Worm (Caenorhabditis elegans) whole organism, L4 larva: Measurements from ENCODE around the gene F47B8.8.

Experiments used
- F37D6.2 ChIP-seq: sonication (generic microtip); optimal IDR thresholded peaks from 2 replicates; lab custom pipeline; 2016; ENCODE audit warnings: mild to moderate bottlenecking, missing genetic modification characterization, missing compliant biosample characterization
- Y105C5A.15 ChIP-seq: fragments of 200-800 bp; sonication (Bioruptor generic); IDR thresholded peaks from 2 replicates; pipeline ENCODE4 v1.3.6; 2022; ENCODE audit warnings: missing genetic modification characterization, missing compliant biosample characterization
- daf-16 ChIP-seq, 3 experiments: sonication (generic microtip); optimal IDR thresholded peaks; 2 replicates each; lab custom pipeline; 2016 to 2017; ENCODE audit warnings: missing genetic modification characterization in 3 of 3, missing genetic modification reagents in 3 of 3, mild to moderate bottlenecking in 2 of 3, missing compliant biosample characterization in 2 of 3, missing biosample characterization in 1 of 3, moderate library complexity in 1 of 3
- daf-19 ChIP-seq: fragments of 200-800 bp; sonication (Bioruptor generic); conservative IDR thresholded peaks from 2 replicates; pipeline ENCODE4 v1.3.6; 2022; ENCODE audit warnings: missing genetic modification characterization, missing compliant biosample characterization
- dmd-8 ChIP-seq: fragments of 200-800 bp; sonication (Bioruptor generic); IDR thresholded peaks from 2 replicates; pipeline ENCODE4 v1.3.6; 2022; ENCODE audit warnings: missing genetic modification characterization, missing compliant biosample characterization
- dmd-9 ChIP-seq: fragments of 200-800 bp; sonication (Bioruptor generic); IDR thresholded peaks from 2 replicates; pipeline ENCODE4 v1.3.6; 2022; ENCODE audit warnings: missing genetic modification reagents, missing genetic modification characterization, missing compliant biosample characterization
- dve-1 ChIP-seq: sonication (generic microtip); optimal IDR thresholded peaks from 2 replicates; lab custom pipeline; 2017; ENCODE audit warnings: antibody characterized with exemption, mild to moderate bottlenecking, missing genetic modification characterization, missing compliant biosample characterization; ENCODE audit not compliant: insufficient read depth
- egl-27 ChIP-seq: sonication (generic microtip); optimal IDR thresholded peaks from 3 replicates; lab custom pipeline; 2017; ENCODE audit warnings: missing biosample characterization, missing genetic modification reagents, missing genetic modification characterization
- hlh-11 ChIP-seq: fragments of 200-800 bp; sonication (Bioruptor generic); optimal IDR thresholded peaks from 2 replicates; lab custom pipeline; 2018; ENCODE audit warnings: mild to moderate bottlenecking, missing genetic modification characterization, missing compliant biosample characterization
- hlh-30 ChIP-seq: sonication (generic microtip); optimal IDR thresholded peaks from 2 replicates; lab custom pipeline; 2017; ENCODE audit warnings: antibody characterized with exemption, mild to moderate bottlenecking, missing genetic modification characterization, missing compliant biosample characterization; ENCODE audit not compliant: insufficient read depth
- hmg-1.1 ChIP-seq: fragments of 200-800 bp; sonication (Bioruptor generic); IDR thresholded peaks from 2 replicates; pipeline ENCODE4 v1.3.6; 2022; ENCODE audit warnings: missing genetic modification reagents, missing genetic modification characterization, missing compliant biosample characterization
- lim-7 ChIP-seq: fragments of 200-800 bp; sonication (Bioruptor generic); IDR thresholded peaks from 2 replicates; pipeline ENCODE4 v1.3.6; 2022; ENCODE audit warnings: missing genetic modification characterization, missing compliant biosample characterization
- lin-13 ChIP-seq: fragments of 150-350 bp; optimal IDR thresholded peaks from 2 replicates; lab custom pipeline; 2014; ENCODE audit warnings: missing biosample characterization, missing genetic modification reagents, missing genetic modification characterization
- lin-15B ChIP-seq: fragments of 150-350 bp; sonication (generic microtip); optimal IDR thresholded peaks from 3 replicates; lab custom pipeline; 2014; ENCODE audit warnings: missing biosample characterization, missing genetic modification characterization
- lin-39 ChIP-seq: fragments of 150-350 bp; optimal IDR thresholded peaks from 2 replicates; lab custom pipeline; 2014; ENCODE audit warnings: missing biosample characterization, missing genetic modification reagents, missing genetic modification characterization
- lsy-2 ChIP-seq, 2 experiments: fragments of 150-350 bp in 1 of 2; sonication (generic microtip) in 1 of 2; optimal IDR thresholded peaks; 2 replicates each; lab custom pipeline; 2014 to 2017; ENCODE audit warnings: missing biosample characterization in 2 of 2, missing genetic modification characterization in 2 of 2
- madf-9 ChIP-seq: fragments of 200-800 bp; sonication (Bioruptor generic); conservative IDR thresholded peaks from 2 replicates; pipeline ENCODE4 v1.3.6; 2022; ENCODE audit warnings: missing genetic modification reagents, missing genetic modification characterization, missing compliant biosample characterization
- mdl-1 ChIP-seq, 2 experiments: fragments of 150-350 bp in 1 of 2; sonication (generic microtip) in 1 of 2; optimal IDR thresholded peaks; 2 replicates each; lab custom pipeline; 2014 to 2017; ENCODE audit warnings: missing biosample characterization in 2 of 2, missing genetic modification characterization in 2 of 2
- mep-1 ChIP-seq: fragments of 150-350 bp; sonication (generic microtip); optimal IDR thresholded peaks from 3 replicates; lab custom pipeline; 2014; ENCODE audit warnings: missing biosample characterization, missing genetic modification characterization
- mxl-3 ChIP-seq: fragments of 200-800 bp; sonication (Bioruptor generic); optimal IDR thresholded peaks from 2 replicates; lab custom pipeline; 2018; ENCODE audit warnings: mild to moderate bottlenecking, missing genetic modification characterization, missing compliant biosample characterization
- nhr-10 ChIP-seq: fragments of 150-350 bp; optimal IDR thresholded peaks from 2 replicates; lab custom pipeline; 2014; ENCODE audit warnings: missing biosample characterization, missing genetic modification characterization
- nhr-28 ChIP-seq: fragments of 150-350 bp; optimal IDR thresholded peaks from 2 replicates; lab custom pipeline; 2014; ENCODE audit warnings: missing biosample characterization, missing genetic modification characterization
- nhr-6 ChIP-seq: fragments of 150-350 bp; optimal IDR thresholded peaks from 2 replicates; lab custom pipeline; 2014; ENCODE audit warnings: missing biosample characterization, missing genetic modification characterization
- pha-4 ChIP-seq, 2 experiments: fragments of 150-350 bp in 1 of 2; fragments of 200-800 bp in 1 of 2; sonication (Bioruptor generic) in 1 of 2; IDR thresholded peaks in 1 of 2; optimal IDR thresholded peaks in 1 of 2; 2 replicates each; pipeline versions ENCODE4 v1.3.6 to Lab custom; 2014 to 2022; ENCODE audit warnings: missing genetic modification characterization in 2 of 2, missing genetic modification reagents in 2 of 2, missing biosample characterization in 1 of 2, missing compliant biosample characterization in 1 of 2
- rbr-2 ChIP-seq: sonication (generic microtip); optimal IDR thresholded peaks from 2 replicates; lab custom pipeline; 2016; ENCODE audit warnings: missing genotype, missing genetic modification characterization, missing compliant biosample characterization
- set-16 ChIP-seq: fragments of 200-800 bp; sonication (Bioruptor generic); IDR thresholded peaks from 2 replicates; pipeline ENCODE4 v1.3.6; 2022; ENCODE audit warnings: missing genetic modification reagents, missing genetic modification characterization, missing compliant biosample characterization
- spr-3 ChIP-seq: fragments of 200-800 bp; sonication (Bioruptor generic); optimal IDR thresholded peaks from 2 replicates; lab custom pipeline; 2018; ENCODE audit warnings: mild to moderate bottlenecking, missing genetic modification characterization, missing compliant biosample characterization
- unc-39 ChIP-seq: sonication (generic microtip); optimal IDR thresholded peaks from 2 replicates; lab custom pipeline; 2017; ENCODE audit warnings: missing biosample characterization, missing genetic modification characterization
- unc-62 ChIP-seq, 3 experiments: fragments of 150-350 bp in 1 of 3; sonication (generic microtip); optimal IDR thresholded peaks in 2 of 3; peaks in 1 of 3; 1 replicate in 1 of 3; 2 replicates in 2 of 3; lab custom pipeline; 2014 to 2017; ENCODE audit warnings: missing biosample characterization in 3 of 3, missing genetic modification characterization in 3 of 3, missing genetic modification reagents in 3 of 3, missing genotype in 1 of 3
- zfp-2 ChIP-seq: sonication (generic microtip); optimal IDR thresholded peaks from 2 replicates; lab custom pipeline; 2016; ENCODE audit warnings: mild to moderate bottlenecking, missing genetic modification characterization, missing compliant biosample characterization

Gene F47B8.8

DNA sequence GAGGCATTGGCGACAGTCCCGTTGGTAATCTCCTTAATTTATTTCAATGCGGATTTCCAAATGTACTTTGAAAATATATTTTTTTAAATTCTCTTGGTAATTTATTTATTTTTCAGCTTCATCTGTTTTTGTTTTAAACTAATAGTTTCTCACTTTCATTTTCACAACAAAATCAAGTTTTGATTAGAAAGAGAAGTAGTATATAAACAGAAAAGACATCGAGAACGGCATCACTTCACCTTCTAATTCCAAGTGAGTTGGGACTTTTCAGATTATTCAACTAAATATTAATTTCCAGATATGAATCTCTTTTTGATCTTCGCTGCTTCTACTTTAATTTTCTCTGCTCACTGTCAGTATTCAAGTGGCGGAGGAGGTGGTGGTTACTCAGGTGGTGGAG is 11.3 kb upstream of the F47B8.8 start, which contains the start of gene F47B8.14 (continued):
- no peak for TF ChIP-seq unc-39 (tag; lab: Kevin White, UChicago)

- TF ChIP-seq Y105C5A.15 (GFP tag; lab: Robert Waterston, UW) = no peak
- TF ChIP-seq set-16 = peak; percentile 99
- TF ChIP-seq daf-19 (GFP tag; lab: Robert Waterston, UW) = no peak
- TF ChIP-seq daf-16 (GFP tag; optimal IDR thresholded peaks at IDR 0.05; lab: Kevin White, UChicago) = no peak
- TF ChIP-seq daf-16 (tag; optimal IDR thresholded peaks at IDR 0.05; lab: Kevin White, UChicago) = no peak
- TF ChIP-seq egl-27 (tag; lab: Kevin White, UChicago) = no peak
- TF ChIP-seq dmd-9 = peak; percentile 24; the same call in 1 of the 2 replicates
- 0 out of 2 replicates have a peak, but pooled peaks have one; percentile 33 for TF ChIP-seq dmd-8 (GFP tag; lab: Robert Waterston, UW)
- TF ChIP-seq lin-39 (tag; lab: Kevin White, UChicago) = no peak
- peak; percentile 33; the same call in 1 of the 2 replicates for TF ChIP-seq pha-4 (GFP tag; IDR thresholded peaks at IDR 0.05; lab: Robert Waterston, UW)
- no peak for TF ChIP-seq pha-4 (tag; optimal IDR thresholded peaks at IDR 0.05; lab: Kevin White, UChicago)
- 0 out of 2 replicates have a peak, but pooled peaks have one; percentile 55 for TF ChIP-seq lim-7
- TF ChIP-seq spr-3 = no peak
Observed at ce11 chrV:14320730-14321319, 10.7 kb upstream of the F47B8.8 start.

DNA sequence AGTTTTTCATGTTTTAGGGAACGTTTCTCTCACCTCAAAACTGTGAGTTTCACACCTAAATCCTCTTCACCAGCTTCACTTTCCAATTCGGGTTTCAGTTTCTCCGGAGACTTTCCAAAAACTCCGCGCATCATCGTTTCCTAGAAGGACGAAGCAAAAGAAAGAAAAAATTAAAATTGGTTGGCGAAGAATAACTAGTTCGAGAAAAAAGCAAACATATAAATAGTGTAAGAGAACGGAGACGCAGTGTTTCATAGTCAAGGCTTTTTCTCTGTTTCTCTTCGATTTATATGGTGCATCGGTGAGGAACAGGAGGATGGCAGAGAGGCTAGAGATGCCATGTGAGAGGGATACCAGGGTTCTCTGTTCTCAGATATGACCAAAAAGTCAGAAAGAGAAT is 8.8 kb upstream of the F47B8.8 start, which contains the start of gene F47B8.3:
F47B8.3 (minus strand) TSS at position 261 of the 400 bp plus-strand sequence.
- no peak for TF ChIP-seq lin-13 (GFP tag; lab: Kevin White, UChicago)
- peak; percentile 19 for TF ChIP-seq rbr-2 (tag; lab: Kevin White, UChicago)
- no peak for TF ChIP-seq daf-19 (GFP tag; lab: Robert Waterston, UW)
- TF ChIP-seq hlh-30 (tag; lab: Kevin White, UChicago) = peak; percentile 75
- TF ChIP-seq zfp-2 (tag; lab: Kevin White, UChicago) = no peak
- peak; percentile 42 for TF ChIP-seq nhr-6 (tag; lab: Kevin White, UChicago)
- TF ChIP-seq nhr-10 (tag; lab: Kevin White, UChicago) = no peak
- TF ChIP-seq lsy-2 (tag; optimal IDR thresholded peaks at IDR 0.05; lab: Kevin White, UChicago) = peak in 1 of 2 experiments; percentile 49
- TF ChIP-seq mep-1 = peak; percentile 59
- TF ChIP-seq madf-9 (GFP tag; lab: Robert Waterston, UW) = no peak
- TF ChIP-seq set-16 = no peak
- TF ChIP-seq daf-16 (GFP tag; optimal IDR thresholded peaks at IDR 0.05; lab: Kevin White, UChicago) = no peak
- TF ChIP-seq daf-16 (tag; optimal IDR thresholded peaks at IDR 0.05; lab: Kevin White, UChicago) = peak; percentile 9
- TF ChIP-seq mdl-1 (tag; optimal IDR thresholded peaks at IDR 0.05; lab: Kevin White, UChicago) = peak in 1 of 2 experiments; percentile 70
- TF ChIP-seq F37D6.2 (tag; lab: Kevin White, UChicago) = no peak
- no peak for TF ChIP-seq lin-39 (tag; lab: Kevin White, UChicago)
- peak; percentile 48 for TF ChIP-seq hmg-1.1 (GFP tag; lab: Robert Waterston, UW)
- peak; percentile 50 for TF ChIP-seq nhr-28 (tag; lab: Kevin White, UChicago)
- TF ChIP-seq unc-62 (GFP tag; optimal IDR thresholded peaks at IDR 0.05 in 1 of 2; lab: Kevin White, UChicago) = no peak
- TF ChIP-seq unc-62 (tag; optimal IDR thresholded peaks at IDR 0.05; lab: Kevin White, UChicago) = no peak
- TF ChIP-seq hlh-11 (tag; lab: Kevin White, UChicago) = peak; percentile 31
- TF ChIP-seq mxl-3 (GFP tag; lab: Kevin White, UChicago) = peak; percentile 12
- TF ChIP-seq dve-1 = peak; percentile 3
- TF ChIP-seq lin-15B (tag; lab: Kevin White, UChicago) = no peak
